Fruit fly (Drosophila melanogaster): ENCODE results near the gene NimC4.

NimC4 gene

DNA sequence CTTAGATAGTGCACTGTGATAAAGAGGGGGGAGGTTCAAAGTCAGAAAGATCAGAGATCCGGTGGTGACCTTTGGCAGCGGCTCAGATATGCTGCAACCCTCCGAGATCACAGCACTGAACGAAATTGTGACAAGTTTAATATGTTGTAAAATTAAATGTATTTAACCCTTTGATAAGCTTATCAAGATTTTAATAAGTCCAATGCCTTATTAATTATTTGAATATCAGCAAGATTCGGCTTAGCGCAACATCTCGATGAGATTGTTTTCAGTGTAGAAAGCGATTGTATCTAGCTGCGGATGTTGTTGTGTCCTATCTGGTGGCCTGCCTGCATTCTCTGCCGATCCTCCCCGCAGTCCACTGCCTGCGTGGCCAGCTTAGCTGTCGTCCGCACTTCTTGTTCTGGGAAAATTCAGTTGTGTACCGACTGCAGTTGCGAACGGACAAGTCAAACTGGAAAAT, at the start of gene NimC4 (continued):
- peak; percentile 42 for TF ChIP-seq Drgx (GFP tag; IDR thresholded peaks at IDR 0.05)
- peak; percentile 36 for TF ChIP-seq kni (GFP tag; optimal IDR thresholded peaks at IDR 0.05)
- no peak for TF ChIP-seq CG7987 (GFP tag; optimal IDR thresholded peaks at IDR 0.05)
- no peak for TF ChIP-seq knrl (GFP tag; IDR thresholded peaks at IDR 0.05; ENCODE audit: partially characterized antibody)
- TF ChIP-seq CG43689 (GFP tag; IDR thresholded peaks at IDR 0.05), result no peak
- TF ChIP-seq Spps (tag; optimal IDR thresholded peaks at IDR 0.05), result peak; percentile 69
- TF ChIP-seq CG4730 (GFP tag; IDR thresholded peaks at IDR 0.05), result peak; percentile 68
- TF ChIP-seq gcm2 (GFP tag; optimal IDR thresholded peaks at IDR 0.05), result peak; percentile 42
- TF ChIP-seq CG12769 (tag; optimal IDR thresholded peaks at IDR 0.05), result no peak
- TF ChIP-seq luna (GFP tag; optimal IDR thresholded peaks at IDR 0.05), result no peak
- no peak for TF ChIP-seq CG1832 (GFP tag; optimal IDR thresholded peaks at IDR 0.05)
- TF ChIP-seq CG4328 (GFP tag; optimal IDR thresholded peaks at IDR 0.05), result peak; percentile 26
- no peak for TF ChIP-seq lbe (GFP tag; optimal IDR thresholded peaks at IDR 0.05)
- TF ChIP-seq MTF-1 (GFP tag; optimal IDR thresholded peaks at IDR 0.05; ENCODE audit: borderline replicate concordance), result peak; percentile 69
- peak; percentile 92 for TF ChIP-seq trem (tag; optimal IDR thresholded peaks at IDR 0.05)
- no peak for TF ChIP-seq Hand (GFP tag; optimal IDR thresholded peaks at IDR 0.05)
- TF ChIP-seq Ets65A (GFP tag), result peak; percentile 94
- 0 out of 2 replicates have a peak, but pooled peaks have one; percentile 48 for TF ChIP-seq E2f1 (GFP tag; IDR thresholded peaks at IDR 0.05)
- TF ChIP-seq Rx (GFP tag; IDR thresholded peaks at IDR 0.05), result peak; percentile 76
- peak; percentile 34; the same call in 1 of the 3 replicates for TF ChIP-seq Mrtf (GFP tag; IDR thresholded peaks at IDR 0.05)
- peak; percentile 27 for TF ChIP-seq CG8281 (tag; optimal IDR thresholded peaks at IDR 0.05)
- peak; percentile 99 for TF ChIP-seq CG15696 (tag; optimal IDR thresholded peaks at IDR 0.05)
- no peak for TF ChIP-seq Doc3 (GFP tag; IDR thresholded peaks at IDR 0.05; ENCODE audit: partially characterized antibody)
- TF ChIP-seq ab (GFP tag; optimal IDR thresholded peaks at IDR 0.05), result peak; percentile 38
- TF ChIP-seq CG2889 (GFP tag; IDR thresholded peaks at IDR 0.05), result 0 out of 3 replicates have a peak, but pooled peaks have one; percentile 27
- TF ChIP-seq usp (GFP tag; optimal IDR thresholded peaks at IDR 0.05), result no peak
- peak; percentile 2 for TF ChIP-seq oc (tag; optimal IDR thresholded peaks at IDR 0.05)
- TF ChIP-seq peb (GFP tag; IDR thresholded peaks at IDR 0.05), result peak; percentile 74
- peak; percentile 51 for TF ChIP-seq jing (GFP tag; optimal IDR thresholded peaks at IDR 0.05)
- peak; percentile 31 for TF ChIP-seq CG17568 (GFP tag; optimal IDR thresholded peaks at IDR 0.05)

DNA sequence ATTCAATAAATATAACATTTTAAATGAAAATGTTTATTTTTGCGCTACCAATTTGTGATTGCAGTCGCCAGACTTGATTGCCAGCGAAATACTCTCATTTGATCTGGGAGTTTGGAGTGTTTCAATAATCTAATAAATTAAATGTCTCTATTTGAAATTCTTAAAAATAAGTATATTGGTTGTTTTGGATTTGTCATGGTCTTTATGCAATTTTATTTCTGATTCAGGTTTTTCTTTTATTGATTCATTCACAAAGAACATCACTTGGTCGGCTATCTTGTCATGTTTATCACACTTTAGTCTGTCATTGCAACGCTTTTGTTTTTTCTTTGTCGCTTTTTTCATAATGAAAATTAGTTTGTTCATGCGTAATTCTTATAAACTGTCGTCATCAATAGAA, 48.4 kb upstream of the NimC4 start:
- TF ChIP-seq fd102C (GFP tag; optimal IDR thresholded peaks at IDR 0.05) (no peak), CG18599 (GFP tag; optimal IDR thresholded peaks at IDR 0.05) (no peak), fd64A (GFP tag; optimal IDR thresholded peaks at IDR 0.05) (no peak), Ets65A (GFP tag) (peak; percentile 92), Drgx (GFP tag; IDR thresholded peaks at IDR 0.05) (peak; percentile 68; the same call in 1 of the 2 replicates)

DNA sequence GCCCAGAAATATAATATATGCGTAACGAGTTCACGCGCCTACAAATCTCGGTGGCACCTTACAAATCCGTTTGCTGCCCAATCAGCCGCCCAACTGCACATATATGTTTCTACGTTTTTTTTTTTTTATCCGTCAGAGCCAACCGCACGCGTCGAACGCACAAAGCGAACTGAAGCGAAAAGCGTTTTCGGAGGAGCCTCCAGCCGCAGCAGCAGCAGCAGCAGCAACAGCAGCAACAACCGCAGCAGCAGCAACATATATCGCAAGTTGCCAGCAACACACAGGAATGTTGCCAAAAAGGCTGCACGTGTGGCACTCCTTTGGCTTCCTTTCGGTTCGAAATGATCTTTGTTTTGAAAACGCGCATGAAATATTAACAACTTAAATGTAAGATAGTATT, 46.3 kb upstream of the NimC4 start, which contains the start of gene rk:
Gene rk, minus strand, starts transcription at position 171 of the 400 bp plus-strand sequence.
- TF ChIP-seq CG16863 (GFP tag; optimal IDR thresholded peaks at IDR 0.05) (no peak), ssp (GFP tag; IDR thresholded peaks at IDR 0.05) (no peak), HLH54F (GFP tag; optimal IDR thresholded peaks at IDR 0.05) (no peak), CG1647 (GFP tag; optimal IDR thresholded peaks at IDR 0.05) (no peak), salm (tag; optimal IDR thresholded peaks at IDR 0.05) (no peak), CG7839 (tag; optimal IDR thresholded peaks at IDR 0.05) (no peak), CG11504 (tag; optimal IDR thresholded peaks at IDR 0.05) (peak; percentile 95), BtbVII (GFP tag; optimal IDR thresholded peaks at IDR 0.05) (no peak), Antp (GFP tag; optimal IDR thresholded peaks at IDR 0.05) (no peak), CG9215 (GFP tag; IDR thresholded peaks at IDR 0.05) (peak; percentile 10; the same call in 1 of the 2 replicates), CG10979 (tag; optimal IDR thresholded peaks at IDR 0.05) (no peak), pho (GFP tag; optimal IDR thresholded peaks at IDR 0.05) (no peak), CG16779 (GFP tag; IDR thresholded peaks at IDR 0.05) (no peak)
